Fruit fly (Drosophila melanogaster) whole organism, embryonic: ENCODE measurements around the gene Best4.

Source experiments
- Abd-B ChIP-seq: fragments of 200-800 bp; sonication (Bioruptor generic); optimal IDR thresholded peaks from 2 replicates; lab custom pipeline; 2018; ENCODE audit warnings: missing biosample characterization, mild to moderate bottlenecking, missing genetic modification characterization, moderate library complexity
- Aef1 ChIP-seq: fragments of 200-800 bp; sonication (Bioruptor generic); IDR thresholded peaks from 3 replicates; pipeline ENCODE4 v1.3.6; 2022; ENCODE audit warnings: missing biosample characterization, missing genetic modification characterization
- CG10274 ChIP-seq: fragments of 200-800 bp; sonication (Bioruptor generic); optimal IDR thresholded peaks from 3 replicates; lab custom pipeline; 2017; ENCODE audit warnings: missing biosample characterization, mild to moderate bottlenecking, missing genetic modification characterization
- CG10431 ChIP-seq: fragments of 200-800 bp; sonication (Bioruptor generic); optimal IDR thresholded peaks from 3 replicates; lab custom pipeline; 2018; ENCODE audit warnings: missing biosample characterization, mild to moderate bottlenecking, missing genetic modification characterization
- CG11085 ChIP-seq: fragments of 200-800 bp; sonication (Bioruptor generic); IDR thresholded peaks from 2 replicates; pipeline ENCODE4 v1.3.6; 2022; ENCODE audit warnings: missing biosample characterization, missing genetic modification characterization
- CG13296 ChIP-seq: fragments of 200-800 bp; sonication (Bioruptor generic); optimal IDR thresholded peaks from 3 replicates; lab custom pipeline; 2018; ENCODE audit warnings: missing biosample characterization, mild to moderate bottlenecking, missing genetic modification characterization
- CG13424 ChIP-seq: fragments of 200-800 bp; sonication (Bioruptor generic); optimal IDR thresholded peaks from 2 replicates; lab custom pipeline; 2019; ENCODE audit warnings: missing biosample characterization, mild to moderate bottlenecking, missing genetic modification characterization, moderate library complexity
- CG13775 ChIP-seq: fragments of 200-800 bp; sonication (Bioruptor generic); optimal IDR thresholded peaks from 3 replicates; lab custom pipeline; 2017; ENCODE audit warnings: missing biosample characterization, mild to moderate bottlenecking, missing genetic modification characterization
- CG15269 ChIP-seq: fragments of 200-800 bp; sonication (Bioruptor generic); optimal IDR thresholded peaks from 2 replicates; lab custom pipeline; 2018; ENCODE audit warnings: missing biosample characterization, mild to moderate bottlenecking, missing genetic modification characterization, moderate library complexity
- CG16863 ChIP-seq: fragments of 200-800 bp; sonication (Bioruptor generic); optimal IDR thresholded peaks from 3 replicates; lab custom pipeline; 2016; ENCODE audit warnings: missing biosample characterization, missing genetic modification characterization
- CG17186 ChIP-seq: fragments of 200-800 bp; sonication (Bioruptor generic); optimal IDR thresholded peaks from 3 replicates; lab custom pipeline; 2017; ENCODE audit warnings: missing biosample characterization, missing genetic modification reagents, missing genetic modification characterization
- CG17385 ChIP-seq: fragments of 200-800 bp; sonication (Bioruptor generic); optimal IDR thresholded peaks from 3 replicates; lab custom pipeline; 2018; ENCODE audit warnings: missing biosample characterization, mild to moderate bottlenecking, missing genetic modification characterization
- CG2678 ChIP-seq: fragments of 200-800 bp; sonication (Bioruptor generic); optimal IDR thresholded peaks from 3 replicates; lab custom pipeline; 2019; ENCODE audit warnings: missing biosample characterization, mild to moderate bottlenecking, missing genetic modification characterization, moderate library complexity
- CG30020 ChIP-seq: fragments of 200-800 bp; optimal IDR thresholded peaks from 2 replicates; lab custom pipeline; 2019; ENCODE audit warnings: missing biosample characterization, mild to moderate bottlenecking, missing genetic modification characterization, moderate library complexity
- CG30403 ChIP-seq: fragments of 200-800 bp; sonication (Bioruptor generic); optimal IDR thresholded peaks from 3 replicates; lab custom pipeline; 2016; ENCODE audit warnings: missing biosample characterization, missing genetic modification characterization
- CG31441 ChIP-seq: fragments of 200-800 bp; sonication (Bioruptor generic); IDR thresholded peaks from 2 replicates; pipeline ENCODE4 v1.3.6; 2022; ENCODE audit warnings: missing biosample characterization, missing genetic modification characterization
- CG33557 ChIP-seq: fragments of 200-800 bp; sonication (Bioruptor generic); optimal IDR thresholded peaks from 2 replicates; lab custom pipeline; 2019; ENCODE audit warnings: missing biosample characterization, mild to moderate bottlenecking, missing genetic modification characterization, moderate library complexity
- CG5180 ChIP-seq: fragments of 200-800 bp; sonication (Bioruptor generic); optimal IDR thresholded peaks from 3 replicates; lab custom pipeline; 2017; ENCODE audit warnings: missing biosample characterization, missing genetic modification characterization, mild to moderate bottlenecking, moderate library complexity, missing genetic modification reagents
- CG5245 ChIP-seq: fragments of 200-800 bp; sonication (Bioruptor generic); optimal IDR thresholded peaks from 3 replicates; lab custom pipeline; 2016; ENCODE audit warnings: missing biosample characterization, missing genetic modification characterization
- CG6689 ChIP-seq: fragments of 200-800 bp; sonication (Bioruptor generic); IDR thresholded peaks from 2 replicates; pipeline ENCODE4 v1.3.6; 2022; ENCODE audit warnings: missing biosample characterization, missing genetic modification characterization
- CG9437 ChIP-seq: fragments of 200-800 bp; sonication (Bioruptor generic); optimal IDR thresholded peaks from 2 replicates; lab custom pipeline; 2018; ENCODE audit warnings: missing biosample characterization, mild to moderate bottlenecking, missing genetic modification characterization
- Camta ChIP-seq: fragments of 200-800 bp; sonication (Bioruptor generic); optimal IDR thresholded peaks from 2 replicates; lab custom pipeline; 2016; ENCODE audit warnings: missing biosample characterization, missing genetic modification characterization
- Chrac-16 ChIP-seq: fragments of 200-800 bp; sonication (Bioruptor generic); optimal IDR thresholded peaks from 3 replicates; lab custom pipeline; 2016; ENCODE audit warnings: missing biosample characterization, missing genetic modification characterization
- D ChIP-seq, 2 experiments: fragments of 200-800 bp in 1 of 2; fragments of >200 bp in 1 of 2; sonication (Bioruptor generic) in 1 of 2; optimal IDR thresholded peaks; 2 replicates in 1 of 2; 3 replicates in 1 of 2; lab custom pipeline; 2017; ENCODE audit warnings: mild to moderate bottlenecking in 1 of 2, missing biosample characterization in 1 of 2, missing genetic modification characterization in 1 of 2, missing genetic modification reagents in 1 of 2
- Deaf1 ChIP-seq: fragments of 200-800 bp; optimal IDR thresholded peaks from 3 replicates; lab custom pipeline; 2019; ENCODE audit warnings: missing biosample characterization, mild to moderate bottlenecking, missing genetic modification characterization, moderate library complexity
- Ets65A ChIP-seq: fragments of 200-800 bp; sonication (Bioruptor generic); peaks from one replicate; lab custom pipeline; 2016; ENCODE audit warnings: missing biosample characterization, missing genetic modification characterization
- Gsc ChIP-seq: fragments of 200-800 bp; sonication (Bioruptor generic); IDR thresholded peaks from 2 replicates; pipeline ENCODE4 v1.3.6; 2022; ENCODE audit warnings: missing biosample characterization, missing genetic modification characterization
- H2.0 ChIP-seq: fragments of 200-800 bp; sonication (Bioruptor generic); IDR thresholded peaks from 2 replicates; pipeline ENCODE4 v1.3.6; 2022; ENCODE audit warnings: missing biosample characterization, missing genetic modification characterization
- Hand ChIP-seq: fragments of 200-800 bp; sonication (Bioruptor generic); optimal IDR thresholded peaks from 2 replicates; lab custom pipeline; 2017; ENCODE audit warnings: mild to moderate bottlenecking, missing biosample characterization, missing genetic modification reagents, missing genetic modification characterization
- Hr51 ChIP-seq, 2 experiments: fragments of 200-800 bp; sonication (Bioruptor generic); optimal IDR thresholded peaks; 2 replicates in 1 of 2; 3 replicates in 1 of 2; lab custom pipeline; 2016 to 2018; ENCODE audit warnings: missing biosample characterization in 2 of 2, missing genetic modification characterization in 2 of 2, mild to moderate bottlenecking in 1 of 2, moderate library complexity in 1 of 2
- Six4 ChIP-seq: fragments of 200-800 bp; sonication (Bioruptor generic); optimal IDR thresholded peaks from 2 replicates; lab custom pipeline; 2016; ENCODE audit warnings: missing biosample characterization, missing genetic modification characterization
- Sox100B ChIP-seq: fragments of 200-800 bp; sonication (Bioruptor generic); optimal IDR thresholded peaks from 3 replicates; lab custom pipeline; 2018; ENCODE audit warnings: missing biosample characterization, mild to moderate bottlenecking, missing genetic modification characterization
- Usf ChIP-seq: fragments of 200-800 bp; sonication (Bioruptor generic); optimal IDR thresholded peaks from 2 replicates; lab custom pipeline; 2017; ENCODE audit warnings: missing genotype, missing biosample characterization, missing genetic modification characterization
- aop ChIP-seq: fragments of 200-800 bp; sonication (Bioruptor generic); IDR thresholded peaks from 2 replicates; pipeline ENCODE4 v1.3.6; 2022; ENCODE audit warnings: missing biosample characterization, missing genetic modification characterization
- az2 ChIP-seq: fragments of 200-800 bp; sonication (Bioruptor generic); optimal IDR thresholded peaks from 3 replicates; lab custom pipeline; 2016; ENCODE audit warnings: missing biosample characterization, missing genetic modification characterization
- caup ChIP-seq: fragments of 200-800 bp; sonication (Bioruptor generic); optimal IDR thresholded peaks from 3 replicates; lab custom pipeline; 2017; ENCODE audit warnings: missing biosample characterization, mild to moderate bottlenecking, missing genetic modification characterization, moderate library complexity; ENCODE audit not compliant: severe bottlenecking
- chif ChIP-seq, 2 experiments: fragments of 200-800 bp; sonication (Bioruptor generic); optimal IDR thresholded peaks; 3 replicates each; lab custom pipeline; 2016; ENCODE audit warnings: missing biosample characterization in 2 of 2, missing genetic modification characterization in 2 of 2
- cwo ChIP-seq: fragments of 200-800 bp; sonication (Bioruptor generic); optimal IDR thresholded peaks from 3 replicates; lab custom pipeline; 2017; ENCODE audit warnings: missing biosample characterization, missing genetic modification characterization, mild to moderate bottlenecking, moderate library complexity, missing genetic modification reagents
- dan ChIP-seq: fragments of 200-800 bp; sonication (Bioruptor generic); IDR thresholded peaks from 2 replicates; pipeline ENCODE4 v1.3.6; 2022; ENCODE audit warnings: missing biosample characterization, missing genetic modification characterization
- gsb ChIP-seq: fragments of 200-800 bp; sonication (Bioruptor generic); IDR thresholded peaks from 2 replicates; pipeline ENCODE4 v1.3.6; 2022; ENCODE audit warnings: missing biosample characterization, missing genetic modification characterization
- lab ChIP-seq: fragments of 200-800 bp; sonication (Bioruptor generic); optimal IDR thresholded peaks from 3 replicates; lab custom pipeline; 2017; ENCODE audit warnings: missing biosample characterization, missing genetic modification characterization, mild to moderate bottlenecking, moderate library complexity, missing genetic modification reagents
- pita ChIP-seq: fragments of 200-800 bp; sonication (Bioruptor generic); optimal IDR thresholded peaks from 2 replicates; lab custom pipeline; 2017; ENCODE audit warnings: missing biosample characterization, mild to moderate bottlenecking, missing genetic modification characterization
- sc ChIP-seq, 3 experiments: fragments of >200 bp in 2 of 3; fragments of 200-800 bp in 1 of 3; sonication (Bioruptor generic) in 1 of 3; optimal IDR thresholded peaks; 2 replicates in 2 of 3; 3 replicates in 1 of 3; lab custom pipeline; 2017; ENCODE audit warnings: mild to moderate bottlenecking in 1 of 3, missing biosample characterization in 1 of 3, missing genetic modification characterization in 1 of 3, missing genetic modification reagents in 1 of 3
- twi ChIP-seq: fragments of 200-800 bp; optimal IDR thresholded peaks from 2 replicates; lab custom pipeline; 2019; ENCODE audit warnings: missing biosample characterization, mild to moderate bottlenecking, missing genetic modification characterization, moderate library complexity
- wdn ChIP-seq: fragments of 200-800 bp; sonication (Bioruptor generic); IDR thresholded peaks from 2 replicates; pipeline ENCODE4 v1.3.6; 2022; ENCODE audit warnings: missing biosample characterization, missing genetic modification characterization
- z ChIP-seq: fragments of 200-800 bp; sonication (Bioruptor generic); IDR thresholded peaks from 3 replicates; pipeline ENCODE4 v1.3.6; 2022; ENCODE audit warnings: missing biosample characterization, missing genetic modification characterization
- zen ChIP-seq: fragments of 200-800 bp; sonication (Bioruptor generic); optimal IDR thresholded peaks from 3 replicates; lab custom pipeline; 2018; ENCODE audit warnings: missing biosample characterization, mild to moderate bottlenecking, missing genetic modification characterization, moderate library complexity

The Best4 gene

DNA sequence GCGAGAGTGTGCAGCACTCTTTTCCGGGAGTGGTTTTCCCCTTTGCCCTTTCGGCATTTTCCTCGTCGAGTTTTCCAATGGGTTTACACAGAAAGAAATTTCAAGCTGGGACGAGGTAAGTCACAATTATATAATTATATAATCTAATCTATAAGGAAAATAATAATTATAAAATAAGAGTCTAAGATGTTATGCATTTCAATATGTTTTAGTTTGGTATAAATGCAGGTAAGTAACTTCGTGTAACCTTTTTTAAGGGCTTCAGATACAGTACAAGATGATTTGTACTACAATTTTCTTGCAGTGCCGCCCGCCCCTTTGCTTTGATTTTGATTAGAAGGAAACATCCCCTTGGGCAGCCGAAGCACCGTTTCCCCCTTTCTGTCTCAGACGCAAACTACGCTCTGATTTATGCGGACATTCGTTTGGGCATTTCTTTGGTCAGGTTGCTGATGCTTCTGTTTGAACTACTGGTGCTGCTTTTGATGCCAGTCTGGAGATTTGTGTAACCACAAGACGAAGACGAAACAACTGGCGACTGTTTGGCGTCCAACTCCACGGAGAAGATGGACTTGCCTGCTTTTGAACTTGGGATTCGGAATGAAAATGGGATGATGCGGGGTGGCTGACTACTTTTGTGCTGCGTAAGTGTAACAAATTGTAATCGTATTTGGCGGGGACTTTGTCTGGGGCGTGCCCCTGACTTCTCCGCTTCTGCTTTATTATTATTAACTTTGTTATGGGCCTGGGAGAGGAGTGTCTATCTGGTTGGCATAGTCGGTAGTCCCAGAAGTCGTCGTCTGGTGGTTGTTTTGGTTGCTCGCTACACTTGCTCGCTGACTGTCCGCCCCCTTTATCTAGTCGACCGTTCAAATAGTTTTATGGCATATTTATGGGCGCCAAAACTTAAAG is 13.0 kb downstream of the Best4 start (continued):
- TF ChIP-seq CG6689 (GFP tag; lab: Robert Waterston, UW): peak; percentile 49; the same call in 1 of the 2 replicates
- TF ChIP-seq twi (tag; lab: Kevin White, UChicago): peak; percentile 34
- peak; percentile 19 for TF ChIP-seq CG17385 (GFP tag; lab: Kevin White, UChicago)
- TF ChIP-seq chif (GFP tag; optimal IDR thresholded peaks at IDR 0.05; lab: Kevin White, UChicago): peak in 1 of 2 experiments; percentile 19
- TF ChIP-seq Six4 (GFP tag; lab: Kevin White, UChicago): peak; percentile 37
- peak; percentile 34 for TF ChIP-seq Abd-B (GFP tag; lab: Kevin White, UChicago)
- TF ChIP-seq Aef1 (GFP tag; lab: Robert Waterston, UW): no peak
- TF ChIP-seq CG15269 (tag; lab: Kevin White, UChicago): peak; percentile 37
- TF ChIP-seq pita: no peak
- peak; percentile 52 for TF ChIP-seq zen (tag; lab: Kevin White, UChicago)
- no peak for TF ChIP-seq dan (GFP tag; lab: Robert Waterston, UW)
- no peak for TF ChIP-seq CG5180 (GFP tag; lab: Kevin White, UChicago)
- no peak for TF ChIP-seq CG10274
- TF ChIP-seq Hand: no peak
- TF ChIP-seq lab (GFP tag; lab: Kevin White, UChicago): peak; percentile 24
- no peak for TF ChIP-seq CG17186 (GFP tag; lab: Kevin White, UChicago)
- TF ChIP-seq Hr51 (GFP tag; optimal IDR thresholded peaks at IDR 0.05; lab: Kevin White, UChicago): peak in 1 of 2 experiments; percentile 53
- no peak for TF ChIP-seq Gsc
- peak; percentile 35 for TF ChIP-seq Deaf1 (tag; lab: Kevin White, UChicago)
- no peak for TF ChIP-seq sc (optimal IDR thresholded peaks at IDR 0.05; lab: Kevin White, UChicago)
- peak; percentile 73 for TF ChIP-seq sc (GFP tag; optimal IDR thresholded peaks at IDR 0.05; lab: Kevin White, UChicago)
- TF ChIP-seq z (GFP tag; lab: Robert Waterston, UW): no peak
- TF ChIP-seq Chrac-16 (GFP tag; lab: Kevin White, UChicago): peak; percentile 34
- TF ChIP-seq Usf (GFP tag; lab: Kevin White, UChicago): peak; percentile 16
- TF ChIP-seq CG9437 (GFP tag; lab: Kevin White, UChicago): peak; percentile 33
- TF ChIP-seq D (optimal IDR thresholded peaks at IDR 0.05; lab: Kevin White, UChicago): no peak
- TF ChIP-seq D (GFP tag; optimal IDR thresholded peaks at IDR 0.05; lab: Kevin White, UChicago): peak; percentile 75
- TF ChIP-seq CG30020 (tag; lab: Kevin White, UChicago): peak; percentile 15
- no peak for TF ChIP-seq CG5245 (GFP tag; lab: Kevin White, UChicago)
- peak; percentile 54 for TF ChIP-seq CG13775
- TF ChIP-seq CG11085: no peak
- peak; percentile 65 for TF ChIP-seq Sox100B (GFP tag; lab: Kevin White, UChicago)
- no peak for TF ChIP-seq CG13296
- no peak for TF ChIP-seq wdn
- TF ChIP-seq CG31441 (GFP tag; lab: Robert Waterston, UW): peak; percentile 85
- TF ChIP-seq CG30403 (GFP tag; lab: Kevin White, UChicago): peak; percentile 37
- TF ChIP-seq caup: no peak
- TF ChIP-seq CG16863 (GFP tag; lab: Kevin White, UChicago): no peak
- TF ChIP-seq Ets65A: peak; percentile 44
- 0 out of 2 replicates have a peak, but pooled peaks have one; percentile 2 for TF ChIP-seq H2.0
- no peak for TF ChIP-seq Camta (GFP tag; lab: Kevin White, UChicago)
- TF ChIP-seq CG33557 (GFP tag; lab: Kevin White, UChicago): peak; percentile 78
- peak; percentile 3 for TF ChIP-seq cwo
- peak; percentile 62 for TF ChIP-seq CG13424 (tag; lab: Kevin White, UChicago)
- TF ChIP-seq CG2678 (tag; lab: Kevin White, UChicago): peak; percentile 73
- no peak for TF ChIP-seq gsb (GFP tag; lab: Robert Waterston, UW)
- no peak for TF ChIP-seq aop (GFP tag; lab: Robert Waterston, UW)
- TF ChIP-seq CG10431 (GFP tag; lab: Kevin White, UChicago): peak; percentile 32
- TF ChIP-seq az2 (GFP tag; lab: Kevin White, UChicago): peak; percentile 55
